Worm (Caenorhabditis elegans) whole organism, L1 larva: Measurements from ENCODE around the gene M04B2.2.

Source experiments
- aly-2 ChIP-seq: fragments of 150-350 bp; optimal IDR thresholded peaks from 2 replicates; lab custom pipeline; 2014; ENCODE audit warnings: missing biosample characterization, missing genetic modification characterization
- blmp-1 ChIP-seq: fragments of 150-350 bp; optimal IDR thresholded peaks from 2 replicates; lab custom pipeline; 2014; ENCODE audit warnings: missing biosample characterization, missing genetic modification characterization
- ceh-88 ChIP-seq: fragments of 200-800 bp; sonication (Bioruptor generic); IDR thresholded peaks from 2 replicates; pipeline ENCODE4 v1.3.6; 2022; ENCODE audit warnings: missing genetic modification characterization, missing compliant biosample characterization
- efl-3 ChIP-seq: fragments of 200-800 bp; sonication (Bioruptor generic); optimal IDR thresholded peaks from 2 replicates; lab custom pipeline; 2018; ENCODE audit warnings: mild to moderate bottlenecking, missing genetic modification characterization, missing compliant biosample characterization
- nhr-28 ChIP-seq: fragments of 150-350 bp; optimal IDR thresholded peaks from 2 replicates; lab custom pipeline; 2014; ENCODE audit warnings: missing biosample characterization, missing genetic modification characterization
- sptf-1 ChIP-seq: fragments of 150-350 bp; optimal IDR thresholded peaks from 2 replicates; lab custom pipeline; 2014; ENCODE audit warnings: missing biosample characterization, missing genetic modification characterization
- tlp-1 ChIP-seq: fragments of 150-350 bp; optimal IDR thresholded peaks from 2 replicates; lab custom pipeline; 2014; ENCODE audit warnings: missing biosample characterization, missing genetic modification characterization
- unc-130 ChIP-seq: fragments of 150-350 bp; optimal IDR thresholded peaks from 2 replicates; lab custom pipeline; 2017; ENCODE audit warnings: missing biosample characterization, missing genetic modification characterization, inconsistent platforms

DNA sequence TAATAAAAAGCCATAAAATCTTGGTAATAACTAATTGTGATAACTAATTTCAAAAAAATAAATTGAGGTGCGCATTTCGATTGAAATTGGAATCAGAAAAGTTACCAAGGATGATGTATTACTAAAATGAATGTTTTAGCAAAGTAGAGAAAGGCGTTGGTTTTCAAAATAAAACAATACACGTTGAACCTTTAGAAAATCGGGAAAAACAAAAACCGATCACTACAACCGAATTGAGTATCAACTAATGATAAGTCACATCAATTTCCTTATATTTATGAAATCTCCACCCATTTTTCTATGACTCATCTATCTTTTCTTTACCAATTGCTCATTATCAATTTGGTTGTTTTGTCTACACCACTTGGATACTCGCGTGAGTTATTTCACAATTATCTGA, 27.4 kb upstream of the M04B2.2 start, which contains the start of gene H21P03.10:
- TF ChIP-seq unc-130 (tag; lab: Kevin White, UChicago) (no peak), sptf-1 (tag; lab: Kevin White, UChicago) (no peak), efl-3 (GFP tag; lab: Kevin White, UChicago) (no peak), aly-2 (tag; lab: Kevin White, UChicago) (no peak), tlp-1 (tag; lab: Kevin White, UChicago) (no peak), nhr-28 (no peak), blmp-1 (no peak), ceh-88 (no peak)
